Worm (Caenorhabditis elegans) whole organism, L2 larva: ENCODE results near the gene sre-2.

Experiments used
- C34F6.9 ChIP-seq: fragments of 150-350 bp; optimal IDR thresholded peaks from 2 replicates; lab custom pipeline; 2014; ENCODE audit warnings: missing biosample characterization, missing genetic modification characterization
- F13H6.1 ChIP-seq: sonication (generic microtip); optimal IDR thresholded peaks from 2 replicates; lab custom pipeline; 2016; ENCODE audit warnings: missing genetic modification characterization, missing compliant biosample characterization
- R02D3.7 ChIP-seq: fragments of 150-350 bp; optimal IDR thresholded peaks from 2 replicates; lab custom pipeline; 2014; ENCODE audit warnings: missing biosample characterization, missing genetic modification characterization
- Y55F3AM.14 ChIP-seq: fragments of 200-800 bp; sonication (Bioruptor generic); optimal IDR thresholded peaks from 2 replicates; lab custom pipeline; 2018; ENCODE audit warnings: mild to moderate bottlenecking, missing genetic modification characterization, missing compliant biosample characterization
- ZK546.5 ChIP-seq: sonication (generic microtip); optimal IDR thresholded peaks from 2 replicates; lab custom pipeline; 2017; ENCODE audit warnings: missing biosample characterization, missing genetic modification characterization
- alr-1 ChIP-seq: fragments of 150-350 bp; optimal IDR thresholded peaks from 2 replicates; lab custom pipeline; 2014; ENCODE audit warnings: missing biosample characterization, missing genetic modification characterization
- aly-2 ChIP-seq: fragments of 150-350 bp; optimal IDR thresholded peaks from 2 replicates; lab custom pipeline; 2014; ENCODE audit warnings: missing biosample characterization, missing genetic modification characterization
- blmp-1 ChIP-seq: sonication (generic microtip); optimal IDR thresholded peaks from 2 replicates; lab custom pipeline; 2017; ENCODE audit warnings: missing genetic modification characterization, mild to moderate bottlenecking, missing compliant biosample characterization, antibody characterized with exemption, moderate library complexity; ENCODE audit not compliant: insufficient read depth
- ceh-16 ChIP-seq: fragments of 150-350 bp; optimal IDR thresholded peaks from 2 replicates; lab custom pipeline; 2014; ENCODE audit warnings: missing biosample characterization, missing genetic modification characterization
- ceh-82 ChIP-seq: fragments of 150-350 bp; optimal IDR thresholded peaks from 2 replicates; lab custom pipeline; 2014; ENCODE audit warnings: missing biosample characterization, missing genetic modification characterization
- crh-2 ChIP-seq: sonication (generic microtip); optimal IDR thresholded peaks from 2 replicates; lab custom pipeline; 2017; ENCODE audit warnings: missing biosample characterization, missing genetic modification characterization
- fos-1 ChIP-seq: fragments of 150-350 bp; optimal IDR thresholded peaks from 2 replicates; lab custom pipeline; 2014; ENCODE audit warnings: missing biosample characterization, missing genetic modification characterization
- gmeb-1 ChIP-seq: fragments of 150-350 bp; optimal IDR thresholded peaks from 2 replicates; lab custom pipeline; 2014; ENCODE audit warnings: missing biosample characterization, missing genetic modification characterization
- lin-11 ChIP-seq: fragments of 150-350 bp; sonication (generic microtip); optimal IDR thresholded peaks from 2 replicates; lab custom pipeline; 2014; ENCODE audit warnings: missing biosample characterization, missing genetic modification characterization, inconsistent platforms, mixed read lengths
- lin-13 ChIP-seq: fragments of 150-350 bp; optimal IDR thresholded peaks from 2 replicates; lab custom pipeline; 2014; ENCODE audit warnings: missing biosample characterization, missing genetic modification reagents, missing genetic modification characterization
- lin-39 ChIP-seq: fragments of 150-350 bp; optimal IDR thresholded peaks from 2 replicates; lab custom pipeline; 2014; ENCODE audit warnings: missing biosample characterization, missing genetic modification reagents, missing genetic modification characterization
- lsy-2 ChIP-seq, 2 experiments: fragments of 150-350 bp in 1 of 2; sonication (generic microtip) in 1 of 2; optimal IDR thresholded peaks; 2 replicates each; lab custom pipeline; 2014 to 2017; ENCODE audit warnings: missing biosample characterization in 2 of 2, missing genetic modification characterization in 2 of 2
- mab-5 ChIP-seq: fragments of 150-350 bp; optimal IDR thresholded peaks from 2 replicates; lab custom pipeline; 2014; ENCODE audit warnings: missing biosample characterization, missing genetic modification characterization
- mbf-1 ChIP-seq: sonication (generic microtip); optimal IDR thresholded peaks from 2 replicates; lab custom pipeline; 2017; ENCODE audit warnings: missing biosample characterization, missing genetic modification characterization
- nhr-10 ChIP-seq: sonication (generic microtip); optimal IDR thresholded peaks from 2 replicates; lab custom pipeline; 2017; ENCODE audit warnings: missing biosample characterization, missing genetic modification characterization
- nhr-12 ChIP-seq: fragments of 150-350 bp; optimal IDR thresholded peaks from 2 replicates; lab custom pipeline; 2014; ENCODE audit warnings: missing biosample characterization, missing genetic modification characterization
- nhr-129 ChIP-seq: fragments of 150-350 bp; optimal IDR thresholded peaks from 2 replicates; lab custom pipeline; 2014; ENCODE audit warnings: missing biosample characterization, missing genetic modification characterization
- nhr-21 ChIP-seq: fragments of 150-350 bp; optimal IDR thresholded peaks from 2 replicates; lab custom pipeline; 2014; ENCODE audit warnings: missing biosample characterization, missing genetic modification characterization
- nhr-77 ChIP-seq: fragments of 150-350 bp; optimal IDR thresholded peaks from 2 replicates; lab custom pipeline; 2014; ENCODE audit warnings: missing biosample characterization, missing genetic modification characterization
- peb-1 ChIP-seq: fragments of 150-350 bp; optimal IDR thresholded peaks from 2 replicates; lab custom pipeline; 2014; ENCODE audit warnings: missing biosample characterization, missing genetic modification characterization
- sma-3 ChIP-seq: sonication (generic microtip); optimal IDR thresholded peaks from 2 replicates; lab custom pipeline; 2016; ENCODE audit warnings: missing genetic modification reagents, missing genetic modification characterization, missing compliant biosample characterization
- sma-9 ChIP-seq, 2 experiments: fragments of 150-350 bp in 1 of 2; sonication (generic microtip) in 1 of 2; optimal IDR thresholded peaks; 2 replicates each; lab custom pipeline; 2014 to 2016; ENCODE audit warnings: missing genetic modification characterization in 2 of 2, mild to moderate bottlenecking in 1 of 2, missing biosample characterization in 1 of 2, missing compliant biosample characterization in 1 of 2, missing genetic modification reagents in 1 of 2, moderate library complexity in 1 of 2
- snpc-4 ChIP-seq: fragments of 150-350 bp; optimal IDR thresholded peaks from 2 replicates; lab custom pipeline; 2014; ENCODE audit warnings: missing biosample characterization, missing genetic modification characterization
- unc-39 ChIP-seq: fragments of 150-350 bp; optimal IDR thresholded peaks from 2 replicates; lab custom pipeline; 2014; ENCODE audit warnings: missing biosample characterization, missing genetic modification characterization
- unc-55 ChIP-seq: fragments of 150-350 bp; sonication (generic microtip); optimal IDR thresholded peaks from 3 replicates; lab custom pipeline; 2014; ENCODE audit warnings: missing biosample characterization, missing genetic modification reagents, missing genetic modification characterization
- zag-1 ChIP-seq: fragments of 150-350 bp; optimal IDR thresholded peaks from 2 replicates; lab custom pipeline; 2014; ENCODE audit warnings: missing biosample characterization, missing genetic modification characterization

Gene sre-2

DNA sequence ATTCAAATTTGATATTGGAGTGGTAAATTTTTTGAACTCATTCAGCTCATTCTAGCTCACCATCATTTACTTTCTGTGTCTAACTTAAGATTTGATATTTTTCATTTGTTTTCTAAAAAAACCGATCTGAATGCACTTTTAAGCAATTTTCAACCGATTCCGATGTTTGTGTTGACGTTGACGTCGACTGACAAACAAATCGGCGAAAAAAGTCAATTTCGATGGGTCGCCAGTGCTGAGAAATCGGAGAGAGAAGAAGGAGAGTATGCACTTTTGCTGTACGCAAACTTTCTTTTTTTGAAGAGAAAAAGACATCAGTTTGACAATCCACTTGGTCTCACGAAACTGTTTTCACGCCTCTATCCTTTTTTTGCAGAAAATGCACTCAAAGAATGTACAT, 23.5 kb upstream of the sre-2 start:
- TF ChIP-seq nhr-129 (tag; lab: Kevin White, UChicago), result peak; percentile 1
- TF ChIP-seq lsy-2 (tag; optimal IDR thresholded peaks at IDR 0.05; lab: Kevin White, UChicago), result no peak
- no peak for TF ChIP-seq mbf-1 (tag; lab: Kevin White, UChicago)
- peak; percentile 8 for TF ChIP-seq sma-9 (GFP tag; optimal IDR thresholded peaks at IDR 0.05; lab: Kevin White, UChicago)
- TF ChIP-seq sma-9 (tag; optimal IDR thresholded peaks at IDR 0.05; lab: Kevin White, UChicago), result no peak
- peak; percentile 2 for TF ChIP-seq blmp-1 (tag; lab: Kevin White, UChicago)
- TF ChIP-seq, all 48 proteins: peak for 3

DNA sequence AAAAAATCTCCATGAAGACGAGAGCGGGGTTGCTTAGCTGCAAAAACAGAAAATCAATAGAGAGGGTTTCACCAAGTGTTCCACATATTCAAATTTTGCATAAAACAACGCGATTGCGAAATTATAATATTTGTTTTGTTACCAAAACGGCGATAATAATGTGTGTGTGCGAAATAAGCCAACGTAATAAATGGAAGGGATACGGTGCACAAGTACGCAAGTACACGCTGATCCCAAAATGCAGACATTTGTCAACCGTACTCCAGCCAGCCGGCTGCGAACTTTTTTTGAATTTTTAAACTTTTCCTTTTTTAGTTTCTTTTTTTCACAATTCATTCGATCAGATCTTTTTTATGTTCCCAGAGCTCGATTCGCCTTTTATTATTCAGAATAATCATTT, 22.9 kb upstream of the sre-2 start, which contains the start of gene ire-1:
TSS of gene ire-1 (minus strand) at position 44 of the 400 bp plus-strand sequence.
- TF ChIP-seq lin-13 (GFP tag; lab: Kevin White, UChicago), result peak; percentile 47
- peak; percentile 84 for TF ChIP-seq crh-2
- TF ChIP-seq blmp-1 (tag; lab: Kevin White, UChicago), result peak; percentile 9
- peak; percentile 49 for TF ChIP-seq gmeb-1 (tag; lab: Kevin White, UChicago)
- TF ChIP-seq F13H6.1, result peak; percentile 32
- TF ChIP-seq lsy-2 (tag; optimal IDR thresholded peaks at IDR 0.05; lab: Kevin White, UChicago), result peak; percentile 93 to 99
- peak; percentile 69 for TF ChIP-seq lin-11 (tag; lab: Kevin White, UChicago)
- peak; percentile 94 for TF ChIP-seq unc-55 (GFP tag; lab: Kevin White, UChicago)
- TF ChIP-seq ceh-16 (tag; lab: Kevin White, UChicago), result no peak
- TF ChIP-seq ceh-82 (tag; lab: Kevin White, UChicago), result no peak
- TF ChIP-seq fos-1 (tag; lab: Kevin White, UChicago), result peak; percentile 64
- TF ChIP-seq snpc-4, result peak; percentile 40
- peak; percentile 76 for TF ChIP-seq nhr-129 (tag; lab: Kevin White, UChicago)
- peak; percentile 71 for TF ChIP-seq C34F6.9 (tag; lab: Kevin White, UChicago)
- TF ChIP-seq sma-9 (GFP tag; optimal IDR thresholded peaks at IDR 0.05; lab: Kevin White, UChicago), result peak; percentile 49
- no peak for TF ChIP-seq sma-9 (tag; optimal IDR thresholded peaks at IDR 0.05; lab: Kevin White, UChicago)
- no peak for TF ChIP-seq nhr-77 (tag; lab: Kevin White, UChicago)

DNA sequence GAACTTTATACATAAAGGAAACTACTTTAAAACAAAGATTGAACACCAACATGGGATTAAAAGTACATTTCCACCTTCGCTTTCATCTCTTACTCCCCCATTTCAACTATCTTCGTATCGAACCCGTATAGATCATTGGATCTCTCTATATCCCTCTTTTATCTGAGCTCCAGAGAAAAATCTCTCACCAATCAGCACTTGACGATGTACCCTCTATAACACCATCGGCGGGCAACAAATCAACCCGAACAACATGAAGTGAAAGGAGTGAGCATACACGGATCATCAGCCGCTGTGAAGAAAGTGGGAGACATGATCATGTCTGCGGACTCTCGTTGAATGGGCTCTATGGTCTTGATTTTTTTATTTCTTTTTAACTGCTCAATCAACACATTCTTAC, 15.5 kb upstream of the sre-2 start:
- TF ChIP-seq sma-9 (GFP tag; optimal IDR thresholded peaks at IDR 0.05; lab: Kevin White, UChicago) (peak; percentile 50), sma-9 (tag; optimal IDR thresholded peaks at IDR 0.05; lab: Kevin White, UChicago) (no peak), unc-55 (GFP tag; lab: Kevin White, UChicago) (no peak), gmeb-1 (tag; lab: Kevin White, UChicago) (no peak), unc-39 (tag; lab: Kevin White, UChicago) (no peak), nhr-21 (tag; lab: Kevin White, UChicago) (no peak), C34F6.9 (tag; lab: Kevin White, UChicago) (no peak), nhr-77 (tag; lab: Kevin White, UChicago) (no peak), lsy-2 (tag; optimal IDR thresholded peaks at IDR 0.05; lab: Kevin White, UChicago) (peak in 1 of 2 experiments; percentile 5), peb-1 (tag; lab: Kevin White, UChicago) (no peak), Y55F3AM.14 (GFP tag; lab: Kevin White, UChicago) (no peak), nhr-12 (tag; lab: Kevin White, UChicago) (no peak), F13H6.1 (peak; percentile 1), ceh-16 (tag; lab: Kevin White, UChicago) (no peak), nhr-129 (tag; lab: Kevin White, UChicago) (peak; percentile 24), sma-3 (no peak), R02D3.7 (tag; lab: Kevin White, UChicago) (no peak), blmp-1 (tag; lab: Kevin White, UChicago) (no peak), zag-1 (tag; lab: Kevin White, UChicago) (no peak)

DNA sequence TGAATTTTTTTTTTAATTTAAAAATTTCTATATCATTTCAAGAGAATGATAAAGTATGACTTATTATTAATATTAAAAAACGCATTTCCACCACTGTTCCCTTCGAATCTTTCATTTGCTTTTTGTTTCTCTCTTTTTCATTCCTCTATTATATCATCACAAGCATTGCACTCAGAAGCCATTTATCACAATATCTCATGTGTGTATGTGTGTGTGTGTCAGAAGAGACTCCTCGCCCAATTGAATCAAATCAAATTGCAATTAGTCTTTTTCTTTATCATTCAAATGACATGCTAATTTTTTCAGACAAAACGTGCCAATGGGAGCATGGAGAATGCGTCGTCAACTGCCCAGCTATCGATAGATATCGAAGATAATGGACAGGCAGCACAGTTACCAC, 14.2 kb upstream of the sre-2 start, which contains the start of gene unc-105:
TSS of gene unc-105 (plus strand) at position 301 of the 400 bp plus-strand sequence.
- no peak for TF ChIP-seq ZK546.5 (tag; lab: Kevin White, UChicago)
- no peak for TF ChIP-seq ceh-82 (tag; lab: Kevin White, UChicago)
- no peak for TF ChIP-seq mab-5 (tag; lab: Kevin White, UChicago)
- no peak for TF ChIP-seq nhr-12 (tag; lab: Kevin White, UChicago)
- TF ChIP-seq lin-13 (GFP tag; lab: Kevin White, UChicago), result no peak
- TF ChIP-seq lin-39 (tag; lab: Kevin White, UChicago), result no peak
- no peak for TF ChIP-seq zag-1 (tag; lab: Kevin White, UChicago)
- no peak for TF ChIP-seq aly-2
- TF ChIP-seq nhr-10, result no peak
- TF ChIP-seq nhr-129 (tag; lab: Kevin White, UChicago), result no peak
- no peak for TF ChIP-seq alr-1
- TF ChIP-seq unc-55 (GFP tag; lab: Kevin White, UChicago), result no peak
